Fruit fly (Drosophila melanogaster) Kc167 (cell line): ENCODE data around the gene CG13392.

ENCODE experiments used
- Myc ChIP-seq: fragments of >200 bp; optimal IDR thresholded peaks from 2 replicates; lab custom pipeline; 2017; ENCODE audit warnings: missing external identifiers
- Sin3A ChIP-seq: fragments of >200 bp; optimal IDR thresholded peaks from 2 replicates; lab custom pipeline; 2018; ENCODE audit warnings: missing external identifiers
- h ChIP-seq: fragments of >200 bp; optimal IDR thresholded peaks from 3 replicates; lab custom pipeline; 2018; ENCODE audit warnings: missing external identifiers
- insv ChIP-seq: fragments of >200 bp; optimal IDR thresholded peaks from 3 replicates; lab custom pipeline; 2018; ENCODE audit warnings: missing external identifiers
- psq ChIP-seq: fragments of >200 bp; optimal IDR thresholded peaks from 2 replicates; lab custom pipeline; 2017; ENCODE audit warnings: missing external identifiers
- ttk ChIP-seq: sonication (Bioruptor generic); optimal IDR thresholded peaks from 2 replicates; lab custom pipeline; 2017; ENCODE audit warnings: missing external identifiers

dm6 chr2L:8398721-8399120, 16.1 kb upstream of the CG13392 start, which contains the start of gene CG13386:
- no peak for TF ChIP-seq insv
- TF ChIP-seq ttk (lab: Kevin White, UChicago), result no peak
- no peak for TF ChIP-seq Sin3A
- no peak for TF ChIP-seq Myc
- TF ChIP-seq psq (lab: Kevin White, UChicago), result no peak
- no peak for TF ChIP-seq h
